Worm (Caenorhabditis elegans) whole organism, early embryonic: ENCODE data around the gene dgn-2.
"Not testable (repeated sequence)": the region's sequence is repeated elsewhere in the genome, so short reads cannot be mapped to it uniquely, and the experiment has no call there.

Experiments
- B0310.2 ChIP-seq: sonication (generic microtip); optimal IDR thresholded peaks from 2 replicates; lab custom pipeline; 2016; ENCODE audit warnings: mild to moderate bottlenecking, missing genetic modification characterization, missing compliant biosample characterization
- aly-1 ChIP-seq: sonication (generic microtip); optimal IDR thresholded peaks from 2 replicates; lab custom pipeline; 2016; ENCODE audit warnings: missing genetic modification characterization, missing compliant biosample characterization
- ama-1 ChIP-seq: fragments of 150-350 bp; optimal IDR thresholded peaks from 2 replicates; lab custom pipeline; 2014
- ceh-36 ChIP-seq: sonication (generic microtip); optimal IDR thresholded peaks from 2 replicates; lab custom pipeline; 2016; ENCODE audit warnings: missing genetic modification characterization, inconsistent platforms, missing compliant biosample characterization
- flt-1 ChIP-seq: fragments of 200-800 bp; sonication (Bioruptor generic); IDR thresholded peaks from 2 replicates; pipeline ENCODE4 v1.3.6; 2022; ENCODE audit warnings: missing genetic modification characterization, missing compliant biosample characterization
- hmbx-1 ChIP-seq: sonication (generic microtip); optimal IDR thresholded peaks from 2 replicates; lab custom pipeline; 2016; ENCODE audit warnings: mild to moderate bottlenecking, missing genetic modification characterization, missing compliant biosample characterization
- hmg-4 ChIP-seq: fragments of 200-800 bp; sonication (Bioruptor generic); optimal IDR thresholded peaks from 2 replicates; lab custom pipeline; 2018; ENCODE audit warnings: mild to moderate bottlenecking, missing genetic modification characterization, missing compliant biosample characterization
- tbx-37 ChIP-seq: fragments of 200-800 bp; sonication (Bioruptor generic); conservative IDR thresholded peaks from 2 replicates; pipeline ENCODE4 v1.3.6; 2022; ENCODE audit warnings: missing genetic modification reagents, missing genetic modification characterization, missing compliant biosample characterization
- tra-4 ChIP-seq: sonication (generic microtip); optimal IDR thresholded peaks from 2 replicates; lab custom pipeline; 2017; ENCODE audit warnings: missing genetic modification characterization, missing compliant biosample characterization

ce11 chrX:1375071-1375470, 7.8 kb upstream of the dgn-2 start:
- not testable (repeated sequence) for TF ChIP-seq ama-1 (lab: Kevin White, UChicago); ceh-36 (tag; lab: Kevin White, UChicago); hmg-4 (GFP tag; lab: Kevin White, UChicago); tra-4 (tag; lab: Kevin White, UChicago); B0310.2 (tag; lab: Kevin White, UChicago); aly-1; hmbx-1 (tag; lab: Kevin White, UChicago)
- TF ChIP-seq flt-1 (peak; percentile 87), tbx-37 (0 out of 2 replicates have a peak, but pooled peaks have one; percentile 7)
